Fruit fly (Drosophila melanogaster) whole organism, embryonic: ENCODE measurements around the gene Rrp46.

Source experiments
- BEAF-32 ChIP-seq: fragments of 200-800 bp; sonication (Bioruptor generic); optimal IDR thresholded peaks from 3 replicates; lab custom pipeline; 2017; ENCODE audit warnings: missing biosample characterization, missing genetic modification characterization, mild to moderate bottlenecking, moderate library complexity, missing genetic modification reagents
- Blimp-1 ChIP-seq: fragments of 200-800 bp; sonication (Bioruptor generic); optimal IDR thresholded peaks from 3 replicates; lab custom pipeline; 2018; ENCODE audit warnings: missing biosample characterization, missing genetic modification characterization, mild to moderate bottlenecking, moderate library complexity, missing genetic modification reagents
- BtbVII ChIP-seq: fragments of 200-800 bp; sonication (Bioruptor generic); optimal IDR thresholded peaks from 3 replicates; lab custom pipeline; 2017; ENCODE audit warnings: missing biosample characterization, mild to moderate bottlenecking, missing genetic modification characterization
- CG10267 ChIP-seq: fragments of 200-800 bp; sonication (Bioruptor generic); optimal IDR thresholded peaks from 2 replicates; lab custom pipeline; 2018; ENCODE audit warnings: missing biosample characterization, mild to moderate bottlenecking, missing genetic modification characterization, moderate library complexity
- CG11504 ChIP-seq: fragments of 200-800 bp; sonication (Bioruptor generic); optimal IDR thresholded peaks from 3 replicates; lab custom pipeline; 2019; ENCODE audit warnings: missing biosample characterization, mild to moderate bottlenecking, missing genetic modification characterization, moderate library complexity
- CG1233 ChIP-seq: fragments of 200-800 bp; sonication (Bioruptor generic); optimal IDR thresholded peaks from 4 replicates; lab custom pipeline; 2018; ENCODE audit warnings: missing biosample characterization, mild to moderate bottlenecking, missing genetic modification characterization
- CG12391 ChIP-seq: fragments of 200-800 bp; sonication (Bioruptor generic); optimal IDR thresholded peaks from 3 replicates; lab custom pipeline; 2018; ENCODE audit warnings: missing biosample characterization, mild to moderate bottlenecking, missing genetic modification characterization, moderate library complexity
- CG14441 ChIP-seq: fragments of 200-800 bp; sonication (Bioruptor generic); IDR thresholded peaks from 2 replicates; pipeline ENCODE4 v1.3.6; 2022; ENCODE audit warnings: missing biosample characterization, missing genetic modification characterization
- CG17829 ChIP-seq: fragments of 200-800 bp; optimal IDR thresholded peaks from 2 replicates; lab custom pipeline; 2019; ENCODE audit warnings: missing biosample characterization, mild to moderate bottlenecking, missing genetic modification characterization, moderate library complexity
- CG17912 ChIP-seq: fragments of 200-800 bp; sonication (Bioruptor generic); optimal IDR thresholded peaks from 2 replicates; lab custom pipeline; 2018; ENCODE audit warnings: missing biosample characterization, mild to moderate bottlenecking, missing genetic modification characterization
- CG2116 ChIP-seq: fragments of 200-800 bp; sonication (Bioruptor generic); optimal IDR thresholded peaks from 3 replicates; lab custom pipeline; 2018; ENCODE audit warnings: missing biosample characterization, mild to moderate bottlenecking, missing genetic modification characterization
- CG2199 ChIP-seq: fragments of 200-800 bp; sonication (Bioruptor generic); IDR thresholded peaks from 3 replicates; pipeline ENCODE4 v1.3.6; 2022; ENCODE audit warnings: missing biosample characterization, missing genetic modification characterization
- CG2712 ChIP-seq: fragments of 200-800 bp; optimal IDR thresholded peaks from 3 replicates; lab custom pipeline; 2019; ENCODE audit warnings: missing biosample characterization, mild to moderate bottlenecking, missing genetic modification characterization, moderate library complexity
- CG6689 ChIP-seq: fragments of 200-800 bp; sonication (Bioruptor generic); IDR thresholded peaks from 2 replicates; pipeline ENCODE4 v1.3.6; 2022; ENCODE audit warnings: missing biosample characterization, missing genetic modification characterization
- CG6791 ChIP-seq: fragments of 200-800 bp; sonication (Bioruptor generic); IDR thresholded peaks from 3 replicates; pipeline ENCODE4 v1.3.6; 2022; ENCODE audit warnings: missing biosample characterization, missing genetic modification characterization; ENCODE audit not compliant: partially characterized antibody
- CG7963 ChIP-seq: fragments of 200-800 bp; sonication (Bioruptor generic); IDR thresholded peaks from 3 replicates; pipeline ENCODE4 v1.3.6; 2022; ENCODE audit warnings: missing biosample characterization, missing genetic modification characterization; ENCODE audit not compliant: partially characterized antibody
- Dll ChIP-seq: fragments of 200-800 bp; sonication (Bioruptor generic); IDR thresholded peaks from 4 replicates; pipeline ENCODE4 v1.3.6; 2022; ENCODE audit warnings: missing biosample characterization, missing genetic modification characterization; ENCODE audit not compliant: partially characterized antibody
- E2f2 ChIP-seq: fragments of 200-800 bp; sonication (Bioruptor generic); IDR thresholded peaks from 2 replicates; pipeline ENCODE4 v1.3.6; 2022; ENCODE audit warnings: missing biosample characterization, missing genetic modification characterization
- Ets65A ChIP-seq: fragments of 200-800 bp; sonication (Bioruptor generic); peaks from one replicate; lab custom pipeline; 2016; ENCODE audit warnings: missing biosample characterization, missing genetic modification characterization
- Jarid2 ChIP-seq: fragments of 200-800 bp; sonication (Bioruptor generic); optimal IDR thresholded peaks from 3 replicates; lab custom pipeline; 2017; ENCODE audit warnings: mild to moderate bottlenecking, missing biosample characterization, missing genetic modification reagents, missing genetic modification characterization
- Myb ChIP-seq: fragments of 200-800 bp; sonication (Bioruptor generic); optimal IDR thresholded peaks from 2 replicates; lab custom pipeline; 2016; ENCODE audit warnings: missing biosample characterization, missing genetic modification characterization
- Opbp ChIP-seq: fragments of 200-800 bp; sonication (Bioruptor generic); IDR thresholded peaks from 3 replicates; pipeline ENCODE4 v1.3.6; 2022; ENCODE audit warnings: missing biosample characterization, missing genetic modification characterization; ENCODE audit not compliant: partially characterized antibody
- Pdp1 ChIP-seq, 2 experiments: fragments of 200-800 bp; sonication (Bioruptor generic); optimal IDR thresholded peaks; 3 replicates each; lab custom pipeline; 2016; ENCODE audit warnings: missing biosample characterization in 2 of 2, missing genetic modification characterization in 2 of 2, mild to moderate bottlenecking in 1 of 2, moderate library complexity in 1 of 2
- Sox102F ChIP-seq: fragments of 200-800 bp; sonication (Bioruptor generic); optimal IDR thresholded peaks from 2 replicates; lab custom pipeline; 2018; ENCODE audit warnings: missing biosample characterization, mild to moderate bottlenecking, missing genetic modification characterization, moderate library complexity
- bab2 ChIP-seq: fragments of 200-800 bp; sonication (Bioruptor generic); optimal IDR thresholded peaks from 2 replicates; lab custom pipeline; 2016; ENCODE audit warnings: missing biosample characterization, missing genetic modification characterization
- bsh ChIP-seq, 2 experiments: fragments of 200-800 bp; sonication (Bioruptor generic); optimal IDR thresholded peaks; 2 replicates each; lab custom pipeline; 2017 to 2018; ENCODE audit warnings: mild to moderate bottlenecking in 2 of 2, missing biosample characterization in 2 of 2, missing genetic modification characterization in 2 of 2, moderate library complexity in 1 of 2
- chinmo ChIP-seq: fragments of 200-800 bp; sonication (Bioruptor generic); IDR thresholded peaks from 4 replicates; pipeline ENCODE4 v1.3.6; 2022; ENCODE audit warnings: missing biosample characterization, missing genetic modification characterization; ENCODE audit not compliant: partially characterized antibody
- chn ChIP-seq: fragments of 200-800 bp; sonication (Bioruptor generic); optimal IDR thresholded peaks from 2 replicates; lab custom pipeline; 2016; ENCODE audit warnings: missing biosample characterization, missing genetic modification characterization
- emc ChIP-seq: fragments of 200-800 bp; sonication (Bioruptor generic); optimal IDR thresholded peaks from 2 replicates; lab custom pipeline; 2016; ENCODE audit warnings: missing biosample characterization, missing genetic modification characterization
- ems ChIP-seq: fragments of 200-800 bp; sonication (Bioruptor generic); optimal IDR thresholded peaks from 3 replicates; lab custom pipeline; 2016; ENCODE audit warnings: missing biosample characterization, missing genetic modification characterization
- fu2 ChIP-seq: fragments of 200-800 bp; sonication (Bioruptor generic); optimal IDR thresholded peaks from 2 replicates; lab custom pipeline; 2016; ENCODE audit warnings: missing biosample characterization, missing genetic modification characterization
- grn ChIP-seq: fragments of 200-800 bp; sonication (Bioruptor generic); optimal IDR thresholded peaks from 3 replicates; lab custom pipeline; 2017; ENCODE audit warnings: missing biosample characterization, missing genetic modification characterization
- lilli ChIP-seq: fragments of 200-800 bp; sonication (Bioruptor generic); optimal IDR thresholded peaks from 3 replicates; lab custom pipeline; 2016; ENCODE audit warnings: missing biosample characterization, missing genetic modification characterization
- nerfin-1 ChIP-seq: fragments of 200-800 bp; sonication (Bioruptor generic); optimal IDR thresholded peaks from 3 replicates; lab custom pipeline; 2019; ENCODE audit warnings: missing biosample characterization, mild to moderate bottlenecking, missing genetic modification characterization, moderate library complexity
- nom ChIP-seq: fragments of 200-800 bp; sonication (Bioruptor generic); optimal IDR thresholded peaks from 2 replicates; lab custom pipeline; 2017; ENCODE audit warnings: missing biosample characterization, missing genetic modification characterization, mild to moderate bottlenecking, moderate library complexity, missing genetic modification reagents
- salm ChIP-seq: fragments of 200-800 bp; sonication (Bioruptor generic); optimal IDR thresholded peaks from 2 replicates; lab custom pipeline; 2018; ENCODE audit warnings: missing biosample characterization, mild to moderate bottlenecking, missing genetic modification characterization
- stwl ChIP-seq: fragments of 200-800 bp; sonication (Bioruptor generic); optimal IDR thresholded peaks from 3 replicates; lab custom pipeline; 2018; ENCODE audit warnings: missing biosample characterization, mild to moderate bottlenecking, missing genetic modification characterization, moderate library complexity
- tio ChIP-seq: fragments of 200-800 bp; sonication (Bioruptor generic); optimal IDR thresholded peaks from 2 replicates; lab custom pipeline; 2017; ENCODE audit warnings: missing biosample characterization, missing genetic modification characterization, inconsistent platforms
- toy ChIP-seq: fragments of 200-800 bp; sonication (Bioruptor generic); IDR thresholded peaks from 2 replicates; pipeline ENCODE4 v1.3.6; 2022; ENCODE audit warnings: missing biosample characterization, missing genetic modification characterization
- trem ChIP-seq: fragments of 200-800 bp; optimal IDR thresholded peaks from 3 replicates; lab custom pipeline; 2019; ENCODE audit warnings: missing biosample characterization, mild to moderate bottlenecking, missing genetic modification characterization, moderate library complexity
- trh ChIP-seq: fragments of 200-800 bp; sonication (Bioruptor generic); optimal IDR thresholded peaks from 2 replicates; lab custom pipeline; 2016; ENCODE audit warnings: missing biosample characterization, missing genetic modification characterization
- unc-4 ChIP-seq: fragments of 200-800 bp; sonication (Bioruptor generic); IDR thresholded peaks from 2 replicates; pipeline ENCODE4 v1.3.6; 2022; ENCODE audit warnings: missing biosample characterization, missing genetic modification characterization; ENCODE audit not compliant: partially characterized antibody
- zen2 ChIP-seq: fragments of 200-800 bp; sonication (Bioruptor generic); IDR thresholded peaks from 3 replicates; pipeline ENCODE4 v1.3.6; 2022; ENCODE audit warnings: missing biosample characterization, missing genetic modification characterization; ENCODE audit not compliant: partially characterized antibody

Rrp46 gene

dm6 chr3R:10412550-10413459 is at the start of gene Rrp46, which contains the start of gene Irp-1B (continued):
- TF ChIP-seq E2f2 (peak; percentile 91), CG2199 (GFP tag; lab: Robert Waterston, UW) (no peak), CG14441 (no peak), CG6791 (peak; percentile 96), fu2 (GFP tag; lab: Kevin White, UChicago) (no peak), Pdp1 (GFP tag; optimal IDR thresholded peaks at IDR 0.05; lab: Kevin White, UChicago) (peak in 1 of 2 experiments; percentile 77), stwl (tag; lab: Kevin White, UChicago) (peak; percentile 61), salm (tag; lab: Kevin White, UChicago) (no peak), trem (tag; lab: Kevin White, UChicago) (peak; percentile 47), emc (GFP tag; lab: Kevin White, UChicago) (no peak), lilli (GFP tag; lab: Kevin White, UChicago) (peak; percentile 21), CG17912 (GFP tag; lab: Kevin White, UChicago) (no peak), Opbp (GFP tag; lab: Robert Waterston, UW) (peak; percentile 91; the same call in 2 of the 3 replicates), tio (GFP tag; lab: Kevin White, UChicago) (no peak), CG17829 (tag; lab: Kevin White, UChicago) (peak; percentile 12), ems (GFP tag; lab: Kevin White, UChicago) (no peak), bsh (GFP tag; optimal IDR thresholded peaks at IDR 0.05; lab: Kevin White, UChicago) (peak in 1 of 2 experiments; percentile 33), CG2712 (tag; lab: Kevin White, UChicago) (peak; percentile 17), CG6689 (peak; percentile 24; the same call in 1 of the 2 replicates), BtbVII (GFP tag; lab: Kevin White, UChicago) (no peak), Jarid2 (GFP tag; lab: Kevin White, UChicago) (peak; percentile 64), trh (GFP tag; lab: Kevin White, UChicago) (no peak), CG2116 (GFP tag; lab: Kevin White, UChicago) (peak; percentile 88), nom (peak; percentile 76), CG12391 (peak; percentile 25), CG11504 (peak; percentile 26), toy (GFP tag; lab: Robert Waterston, UW) (no peak), nerfin-1 (tag; lab: Kevin White, UChicago) (no peak), Blimp-1 (GFP tag; lab: Kevin White, UChicago) (peak; percentile 51), CG7963 (peak; percentile 97), BEAF-32 (GFP tag; lab: Kevin White, UChicago) (peak; percentile 78), CG10267 (tag; lab: Kevin White, UChicago) (peak; percentile 6), chinmo (GFP tag; lab: Robert Waterston, UW) (peak; percentile 97), Sox102F (GFP tag; lab: Kevin White, UChicago) (no peak), zen2 (peak; percentile 98), Ets65A (GFP tag; lab: Kevin White, UChicago) (peak; percentile 47), CG1233 (GFP tag; lab: Kevin White, UChicago) (no peak), grn (GFP tag; lab: Kevin White, UChicago) (no peak), Dll (peak; percentile 88), chn (GFP tag; lab: Kevin White, UChicago) (no peak), Myb (GFP tag; lab: Kevin White, UChicago) (peak; percentile 22), unc-4 (GFP tag; lab: Robert Waterston, UW) (peak; percentile 82), bab2 (GFP tag; lab: Kevin White, UChicago) (no peak)
- TF ChIP-seq, all 482 proteins: peak for 80
